Worm (Caenorhabditis elegans) whole organism, L4 larva: ENCODE measurements around the gene orc-2.

Experiments used
- cey-2 ChIP-seq: sonication (generic microtip); optimal IDR thresholded peaks from 3 replicates; lab custom pipeline; 2017; ENCODE audit warnings: missing genetic modification characterization, mild to moderate bottlenecking, missing compliant biosample characterization, antibody characterized with exemption, borderline replicate concordance; ENCODE audit not compliant: insufficient read depth
- lir-3 ChIP-seq: sonication (generic microtip); optimal IDR thresholded peaks from 2 replicates; lab custom pipeline; 2016; ENCODE audit warnings: mild to moderate bottlenecking, missing genetic modification characterization, missing compliant biosample characterization
- skn-1 ChIP-seq: fragments of 150-350 bp; optimal IDR thresholded peaks from 2 replicates; lab custom pipeline; 2014; ENCODE audit warnings: missing biosample characterization, missing genetic modification characterization

DNA sequence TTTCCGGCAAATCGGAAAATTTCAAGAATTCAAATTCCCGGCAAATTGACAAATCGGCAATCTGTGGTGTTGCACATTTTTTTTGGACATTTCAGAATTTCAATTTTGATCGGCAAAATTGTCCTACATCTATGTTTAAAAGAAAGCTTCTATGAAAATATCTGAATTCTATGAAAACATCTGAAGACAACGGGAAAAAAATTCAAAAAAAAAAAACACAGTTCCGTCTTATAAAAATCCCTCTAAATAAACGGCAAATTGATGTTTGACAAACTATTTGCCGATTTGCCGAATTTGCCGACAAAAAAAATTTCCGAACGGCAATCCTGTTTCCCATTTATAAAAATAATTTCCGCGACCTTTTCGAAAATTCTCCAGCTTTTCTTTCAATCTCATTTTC is 40.6 kb downstream of the orc-2 start, which contains the start of gene F44F4.15:
- no peak for TF ChIP-seq lir-3 (tag; lab: Kevin White, UChicago)
- no peak for TF ChIP-seq cey-2 (tag; lab: Kevin White, UChicago)
- no peak for TF ChIP-seq skn-1 (tag; lab: Kevin White, UChicago)
